Worm (Caenorhabditis elegans) whole organism, mixed stage, embryonic: Measurements from ENCODE around the gene Y53F4B.1.
A peak's percentile ranks its signal among the peaks of the same experiment; 100 is the strongest.

Source experiments
- elt-1 ChIP-seq: sonication (generic microtip); optimal IDR thresholded peaks from 2 replicates; lab custom pipeline; 2017; ENCODE audit warnings: missing genetic modification characterization, mild to moderate bottlenecking, missing compliant biosample characterization, antibody characterized with exemption, moderate library complexity, borderline replicate concordance; ENCODE audit not compliant: insufficient read depth
- lin-13 ChIP-seq: fragments of 150-350 bp; optimal IDR thresholded peaks from 2 replicates; lab custom pipeline; 2014; ENCODE audit warnings: missing biosample characterization, missing genetic modification characterization
- lsy-2 ChIP-seq: fragments of 150-350 bp; optimal IDR thresholded peaks from 2 replicates; lab custom pipeline; 2014; ENCODE audit warnings: missing biosample characterization, missing genetic modification characterization
- mab-5 ChIP-seq: fragments of 150-350 bp; optimal IDR thresholded peaks from 2 replicates; lab custom pipeline; 2014; ENCODE audit warnings: missing biosample characterization, missing genetic modification characterization

DNA sequence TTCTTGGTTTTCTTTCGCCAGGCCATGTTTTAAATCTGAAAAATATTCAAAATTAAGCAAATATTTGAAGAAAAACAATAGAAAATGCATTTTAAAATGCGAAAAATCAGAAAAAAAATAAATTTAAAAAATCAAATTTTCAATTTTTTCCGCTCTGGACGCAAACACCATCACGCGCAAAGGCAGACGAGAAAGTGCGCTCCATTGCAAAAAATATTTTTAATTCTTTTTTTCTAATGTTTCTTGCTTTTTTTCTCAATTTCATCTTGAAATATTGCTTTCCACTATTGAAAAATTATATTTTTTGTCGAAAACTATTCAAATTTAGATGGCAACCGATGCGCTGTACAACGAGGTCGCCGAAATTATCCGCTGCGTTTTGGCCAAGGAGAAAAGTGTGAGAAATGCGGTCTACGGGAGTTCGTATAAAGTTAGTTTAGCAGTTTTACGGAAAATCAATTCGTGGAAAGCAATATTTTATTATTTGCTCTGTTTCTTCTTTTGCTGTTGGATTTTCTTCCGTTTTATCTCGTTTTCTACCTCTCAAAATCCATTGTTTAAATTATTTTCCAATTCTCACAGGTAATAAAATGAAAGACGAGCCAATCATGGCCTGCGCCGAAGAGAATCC is 11.4 kb upstream of the Y53F4B.1 start, which contains the start of the genes pole-4, nsun-5 and metl-2:
- no peak for TF ChIP-seq mab-5 (tag; lab: Kevin White, UChicago)
- TF ChIP-seq lin-13 = no peak
- no peak for TF ChIP-seq elt-1
- peak; percentile 70 for TF ChIP-seq lsy-2 (tag; lab: Kevin White, UChicago)
